Worm (Caenorhabditis elegans) whole organism, L4 larva: Measurements from ENCODE around the gene pxf-1.

ENCODE experiments used
- F10B5.3 ChIP-seq: sonication (generic microtip); optimal IDR thresholded peaks from 2 replicates; lab custom pipeline; 2016; ENCODE audit warnings: mild to moderate bottlenecking, missing genetic modification characterization, missing compliant biosample characterization
- F26F4.8 ChIP-seq: fragments of 200-800 bp; sonication (Bioruptor generic); conservative IDR thresholded peaks from 2 replicates; pipeline ENCODE4 v1.3.6; 2022; ENCODE audit warnings: missing genetic modification characterization, missing compliant biosample characterization
- T20F7.1 ChIP-seq: fragments of 200-800 bp; sonication (Bioruptor generic); optimal IDR thresholded peaks from 2 replicates; lab custom pipeline; 2018; ENCODE audit warnings: mild to moderate bottlenecking, missing genetic modification characterization, missing compliant biosample characterization
- T26A8.4 ChIP-seq: fragments of 200-800 bp; sonication (Bioruptor generic); IDR thresholded peaks from 2 replicates; pipeline ENCODE4 v1.3.6; 2022; ENCODE audit warnings: missing genetic modification characterization, missing compliant biosample characterization
- Y105C5A.15 ChIP-seq: fragments of 200-800 bp; sonication (Bioruptor generic); IDR thresholded peaks from 2 replicates; pipeline ENCODE4 v1.3.6; 2022; ENCODE audit warnings: missing genetic modification characterization, missing compliant biosample characterization
- aha-1 ChIP-seq: fragments of 150-350 bp; peaks from one replicate; lab custom pipeline; 2014; ENCODE audit warnings: missing biosample characterization, missing genetic modification characterization
- attf-4 ChIP-seq: sonication (generic microtip); optimal IDR thresholded peaks from 3 replicates; lab custom pipeline; 2017; ENCODE audit warnings: missing biosample characterization, missing genetic modification characterization
- ceh-44 ChIP-seq: fragments of 200-800 bp; sonication (Bioruptor generic); IDR thresholded peaks from 2 replicates; pipeline ENCODE4 v1.3.6; 2022; ENCODE audit warnings: missing genetic modification reagents, missing genetic modification characterization, missing compliant biosample characterization
- ces-1 ChIP-seq: fragments of 150-350 bp; sonication (generic microtip); optimal IDR thresholded peaks from 4 replicates; lab custom pipeline; 2014; ENCODE audit warnings: missing biosample characterization, missing genetic modification reagents, missing genetic modification characterization
- ctbp-1 ChIP-seq: fragments of 200-800 bp; sonication (Bioruptor generic); IDR thresholded peaks from 2 replicates; pipeline ENCODE4 v1.3.6; 2022; ENCODE audit warnings: missing genetic modification reagents, missing genetic modification characterization, missing compliant biosample characterization
- daf-19 ChIP-seq: fragments of 200-800 bp; sonication (Bioruptor generic); conservative IDR thresholded peaks from 2 replicates; pipeline ENCODE4 v1.3.6; 2022; ENCODE audit warnings: missing genetic modification characterization, missing compliant biosample characterization
- dmd-6 ChIP-seq: fragments of 200-800 bp; sonication (Bioruptor generic); IDR thresholded peaks from 2 replicates; pipeline ENCODE4 v1.3.6; 2022; ENCODE audit warnings: missing genetic modification reagents, missing genetic modification characterization, missing compliant biosample characterization
- dpl-1 ChIP-seq: fragments of 150-350 bp; optimal IDR thresholded peaks from 2 replicates; lab custom pipeline; 2014; ENCODE audit warnings: missing biosample characterization, missing genetic modification reagents, missing genetic modification characterization
- dve-1 ChIP-seq: sonication (generic microtip); optimal IDR thresholded peaks from 2 replicates; lab custom pipeline; 2017; ENCODE audit warnings: antibody characterized with exemption, mild to moderate bottlenecking, missing genetic modification characterization, missing compliant biosample characterization; ENCODE audit not compliant: insufficient read depth
- fkh-10 ChIP-seq: fragments of 150-350 bp; optimal IDR thresholded peaks from 2 replicates; lab custom pipeline; 2014; ENCODE audit warnings: missing biosample characterization, missing genetic modification reagents, missing genetic modification characterization
- hlh-11 ChIP-seq: fragments of 200-800 bp; sonication (Bioruptor generic); optimal IDR thresholded peaks from 2 replicates; lab custom pipeline; 2018; ENCODE audit warnings: mild to moderate bottlenecking, missing genetic modification characterization, missing compliant biosample characterization
- hlh-30 ChIP-seq: sonication (generic microtip); optimal IDR thresholded peaks from 2 replicates; lab custom pipeline; 2017; ENCODE audit warnings: antibody characterized with exemption, mild to moderate bottlenecking, missing genetic modification characterization, missing compliant biosample characterization; ENCODE audit not compliant: insufficient read depth
- lin-13 ChIP-seq: fragments of 150-350 bp; optimal IDR thresholded peaks from 2 replicates; lab custom pipeline; 2014; ENCODE audit warnings: missing biosample characterization, missing genetic modification reagents, missing genetic modification characterization
- lin-38 ChIP-seq: fragments of 200-800 bp; sonication (Bioruptor generic); IDR thresholded peaks from 2 replicates; pipeline ENCODE4 v1.3.6; 2022; ENCODE audit warnings: missing genetic modification reagents, missing genetic modification characterization, missing compliant biosample characterization
- lsy-2 ChIP-seq, 2 experiments: fragments of 150-350 bp in 1 of 2; sonication (generic microtip) in 1 of 2; optimal IDR thresholded peaks; 2 replicates each; lab custom pipeline; 2014 to 2017; ENCODE audit warnings: missing biosample characterization in 2 of 2, missing genetic modification characterization in 2 of 2
- madf-5 ChIP-seq, 2 experiments: fragments of 200-800 bp; sonication (Bioruptor generic); IDR thresholded peaks; 2 replicates each; pipeline ENCODE4 v1.3.6; 2022; ENCODE audit warnings: missing compliant biosample characterization in 2 of 2, missing genetic modification characterization in 2 of 2
- mdl-1 ChIP-seq, 2 experiments: fragments of 150-350 bp in 1 of 2; sonication (generic microtip) in 1 of 2; optimal IDR thresholded peaks; 2 replicates each; lab custom pipeline; 2014 to 2017; ENCODE audit warnings: missing biosample characterization in 2 of 2, missing genetic modification characterization in 2 of 2
- mep-1 ChIP-seq: fragments of 150-350 bp; sonication (generic microtip); optimal IDR thresholded peaks from 3 replicates; lab custom pipeline; 2014; ENCODE audit warnings: missing biosample characterization, missing genetic modification characterization
- mes-2 ChIP-seq: sonication (generic microtip); optimal IDR thresholded peaks from 2 replicates; lab custom pipeline; 2016; ENCODE audit warnings: missing genotype, mild to moderate bottlenecking, missing genetic modification characterization, missing compliant biosample characterization; ENCODE audit not compliant: poor library complexity, severe bottlenecking
- mxl-3 ChIP-seq: fragments of 200-800 bp; sonication (Bioruptor generic); optimal IDR thresholded peaks from 2 replicates; lab custom pipeline; 2018; ENCODE audit warnings: mild to moderate bottlenecking, missing genetic modification characterization, missing compliant biosample characterization
- nhr-102 ChIP-seq: sonication (generic microtip); optimal IDR thresholded peaks from 2 replicates; lab custom pipeline; 2016; ENCODE audit warnings: mild to moderate bottlenecking, missing genetic modification characterization, moderate library complexity, missing compliant biosample characterization
- nhr-28 ChIP-seq: fragments of 150-350 bp; optimal IDR thresholded peaks from 2 replicates; lab custom pipeline; 2014; ENCODE audit warnings: missing biosample characterization, missing genetic modification characterization
- nhr-6 ChIP-seq: fragments of 150-350 bp; optimal IDR thresholded peaks from 2 replicates; lab custom pipeline; 2014; ENCODE audit warnings: missing biosample characterization, missing genetic modification characterization
- nhr-76 ChIP-seq: fragments of 150-350 bp; optimal IDR thresholded peaks from 2 replicates; lab custom pipeline; 2014; ENCODE audit warnings: missing biosample characterization, missing genetic modification characterization
- pqm-1 ChIP-seq: sonication (generic microtip); optimal IDR thresholded peaks from 2 replicates; lab custom pipeline; 2017; ENCODE audit warnings: missing biosample characterization, missing genetic modification characterization
- rbr-2 ChIP-seq: sonication (generic microtip); optimal IDR thresholded peaks from 2 replicates; lab custom pipeline; 2016; ENCODE audit warnings: missing genotype, missing genetic modification characterization, missing compliant biosample characterization
- snpc-1.2 ChIP-seq: fragments of 200-800 bp; sonication (Bioruptor generic); IDR thresholded peaks from 2 replicates; pipeline ENCODE4 v1.3.6; 2022; ENCODE audit warnings: missing genetic modification reagents, missing genetic modification characterization, missing compliant biosample characterization
- spr-1 ChIP-seq: sonication (generic microtip); optimal IDR thresholded peaks from 2 replicates; lab custom pipeline; 2016; ENCODE audit warnings: mild to moderate bottlenecking, missing genetic modification characterization, missing compliant biosample characterization
- unc-62 ChIP-seq, 3 experiments: fragments of 150-350 bp in 1 of 3; sonication (generic microtip); optimal IDR thresholded peaks in 2 of 3; peaks in 1 of 3; 1 replicate in 1 of 3; 2 replicates in 2 of 3; lab custom pipeline; 2014 to 2017; ENCODE audit warnings: missing biosample characterization in 3 of 3, missing genetic modification characterization in 3 of 3, missing genetic modification reagents in 3 of 3, missing genotype in 1 of 3

The pxf-1 gene

DNA sequence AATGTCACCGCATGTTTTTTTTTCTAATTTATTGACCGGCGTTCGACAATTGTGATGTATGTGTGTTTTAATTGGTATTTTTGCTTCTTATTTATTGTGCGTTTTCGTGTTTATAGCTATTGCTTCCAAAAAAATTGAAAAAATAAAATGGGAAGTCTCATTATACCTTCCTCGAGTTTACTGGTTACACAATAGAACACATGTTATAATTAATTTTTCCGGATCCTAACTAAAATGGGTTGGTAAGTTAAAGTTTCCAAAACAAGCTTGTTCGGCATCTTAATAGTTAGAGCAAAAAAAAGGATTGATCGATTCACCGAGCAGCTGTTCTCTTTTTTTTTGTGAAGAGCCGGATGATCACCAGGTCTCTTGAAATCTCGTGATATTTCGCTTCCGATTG lies 18.7 kb downstream of the pxf-1 start, which contains the start of gene ttr-54:
ttr-54 (plus strand) TSS at position 301 of the 400 bp plus-strand sequence.
- TF ChIP-seq attf-4 (tag; lab: Kevin White, UChicago) (no peak), hlh-30 (tag; lab: Kevin White, UChicago) (peak; percentile 10)

DNA sequence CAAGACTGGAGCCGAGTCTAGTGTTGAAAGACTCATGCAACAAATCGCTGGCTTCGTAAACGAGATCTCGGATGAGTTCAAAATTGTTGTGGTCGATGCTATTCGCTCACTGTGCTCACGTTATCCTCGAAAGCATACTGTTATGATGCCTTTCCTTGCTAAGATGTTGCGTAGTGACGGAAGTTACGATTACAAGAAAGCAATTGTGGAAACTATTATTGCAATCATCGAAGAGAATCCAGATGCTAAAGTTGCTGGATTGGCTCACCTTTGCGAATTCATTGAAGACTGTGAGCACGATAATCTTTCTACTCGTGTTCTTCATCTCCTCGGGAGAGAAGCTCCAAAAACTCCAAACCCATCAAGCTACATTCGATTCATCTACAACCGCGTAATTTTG lies 20.7 kb downstream of the pxf-1 start:
- TF ChIP-seq pqm-1 (no peak), unc-62 (GFP tag; optimal IDR thresholded peaks at IDR 0.05 in 1 of 2; lab: Kevin White, UChicago) (peak in 1 of 2 experiments; percentile 95), unc-62 (tag; optimal IDR thresholded peaks at IDR 0.05; lab: Kevin White, UChicago) (no peak)

DNA sequence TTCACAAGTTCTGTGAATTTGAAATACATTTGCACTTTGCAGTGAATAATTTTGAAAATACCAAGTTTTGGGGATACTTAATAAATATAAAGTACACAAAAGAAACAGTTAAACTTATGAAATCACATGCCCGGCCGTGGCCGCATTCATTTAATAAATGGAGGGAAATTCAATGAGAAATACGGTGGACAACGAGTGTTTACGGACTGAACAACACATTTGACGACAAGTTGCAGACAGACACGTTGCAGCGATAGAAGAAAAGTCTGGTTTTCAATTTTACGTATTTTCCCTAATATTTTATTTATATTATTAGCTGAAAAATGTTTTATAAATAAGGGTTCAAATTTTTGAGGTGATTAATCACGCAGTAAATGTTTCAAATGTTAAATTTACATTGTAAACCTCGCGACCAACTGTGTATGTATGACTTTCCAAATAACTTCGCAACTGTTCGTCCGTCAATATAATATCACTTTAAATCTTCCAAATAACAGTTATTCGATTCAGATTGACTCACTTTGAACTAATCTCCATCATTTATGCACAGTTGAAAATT lies 22.6 kb downstream of the pxf-1 start, which contains the start of gene copg-1:
copg-1 (plus strand) TSS at position 509 of the 559 bp plus-strand sequence.
- TF ChIP-seq hlh-30 (tag; lab: Kevin White, UChicago) (peak; percentile 80), Y105C5A.15 (GFP tag; lab: Robert Waterston, UW) (no peak), dpl-1 (GFP tag; lab: Kevin White, UChicago) (peak; percentile 55), madf-5 (GFP tag; IDR thresholded peaks at IDR 0.05; lab: Robert Waterston, UW) (no peak), nhr-76 (tag; lab: Kevin White, UChicago) (no peak), T20F7.1 (GFP tag; lab: Kevin White, UChicago) (peak; percentile 52), snpc-1.2 (GFP tag; lab: Robert Waterston, UW) (no peak), lsy-2 (tag; optimal IDR thresholded peaks at IDR 0.05; lab: Kevin White, UChicago) (peak in 1 of 2 experiments; percentile 96), daf-19 (GFP tag; lab: Robert Waterston, UW) (no peak), mdl-1 (tag; optimal IDR thresholded peaks at IDR 0.05; lab: Kevin White, UChicago) (peak in 1 of 2 experiments; percentile 9), spr-1 (no peak), F10B5.3 (tag; lab: Kevin White, UChicago) (no peak), mxl-3 (GFP tag; lab: Kevin White, UChicago) (peak; percentile 11), lin-38 (GFP tag; lab: Robert Waterston, UW) (peak; percentile 39; the same call in 1 of the 2 replicates), fkh-10 (GFP tag; lab: Kevin White, UChicago) (peak; percentile 13), hlh-11 (tag; lab: Kevin White, UChicago) (peak; percentile 24), nhr-102 (tag; lab: Kevin White, UChicago) (no peak), mep-1 (tag; lab: Kevin White, UChicago) (peak; percentile 42), rbr-2 (peak; percentile 19), dmd-6 (0 out of 2 replicates have a peak, but pooled peaks have one; percentile 7), T26A8.4 (no peak), F26F4.8 (GFP tag; lab: Robert Waterston, UW) (no peak), ces-1 (GFP tag; lab: Kevin White, UChicago) (peak; percentile 55), lin-13 (GFP tag; lab: Kevin White, UChicago) (peak; percentile 42), ceh-44 (GFP tag; lab: Robert Waterston, UW) (no peak), nhr-28 (tag; lab: Kevin White, UChicago) (peak; percentile 28), dve-1 (peak; percentile 39), nhr-6 (tag; lab: Kevin White, UChicago) (peak; percentile 28), ctbp-1 (GFP tag; lab: Robert Waterston, UW) (0 out of 2 replicates have a peak, but pooled peaks have one; percentile 16), aha-1 (tag; lab: Kevin White, UChicago) (peak; percentile 74), mes-2 (tag; lab: Kevin White, UChicago) (peak; percentile 77)

DNA sequence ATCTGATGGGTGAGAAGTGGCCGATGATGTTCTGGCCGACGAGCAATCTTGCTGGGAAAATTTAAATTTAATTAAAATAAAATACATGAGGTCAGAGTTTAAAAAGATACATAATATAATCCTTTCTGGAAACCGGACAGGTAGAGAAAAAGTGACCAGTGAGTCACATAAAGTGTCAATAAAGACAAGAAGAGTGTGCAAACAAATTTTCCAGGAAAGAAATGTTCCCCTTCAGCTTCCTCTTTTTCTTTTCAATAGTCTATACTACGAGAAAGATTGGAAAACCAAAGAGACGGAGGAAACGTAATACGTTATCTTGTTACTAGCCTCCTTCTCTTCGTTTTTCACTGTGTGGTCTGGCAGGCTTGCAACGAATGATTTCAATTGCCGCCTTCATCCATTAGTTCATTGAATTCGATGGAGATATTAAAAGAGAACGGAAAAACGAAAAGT lies 23.6 kb downstream of the pxf-1 start, which contains the start of gene tsp-12:
tsp-12 (minus strand) TSS at position 51 of the 453 bp plus-strand sequence.
- peak; percentile 11 for TF ChIP-seq nhr-28 (tag; lab: Kevin White, UChicago)
- TF ChIP-seq spr-1, result no peak
- TF ChIP-seq fkh-10 (GFP tag; lab: Kevin White, UChicago), result peak; percentile 43
- TF ChIP-seq, all 104 proteins: peak for 2
